Fruit fly (Drosophila melanogaster) whole organism, pupa: ENCODE measurements around the gene Sirt1.

Experiments used
- CG10348 ChIP-seq: fragments of 200-800 bp; sonication (Bioruptor generic); IDR thresholded peaks from 2 replicates; pipeline ENCODE4 v1.3.6; 2022; ENCODE audit warnings: missing biosample characterization, missing genetic modification characterization
- CG12605 ChIP-seq: fragments of 200-800 bp; sonication (Bioruptor generic); IDR thresholded peaks from 2 replicates; pipeline ENCODE4 v1.3.6; 2022; ENCODE audit warnings: missing biosample characterization, missing genetic modification characterization
- CG13204 ChIP-seq: fragments of 200-800 bp; sonication (Bioruptor generic); optimal IDR thresholded peaks from 2 replicates; lab custom pipeline; 2018; ENCODE audit warnings: missing biosample characterization, mild to moderate bottlenecking, missing genetic modification characterization, moderate library complexity
- CG14655 ChIP-seq: fragments of 200-800 bp; sonication (Bioruptor generic); optimal IDR thresholded peaks from 3 replicates; lab custom pipeline; 2017; ENCODE audit warnings: mild to moderate bottlenecking, missing biosample characterization, missing genetic modification reagents, missing genetic modification characterization
- CG15710 ChIP-seq: fragments of 200-800 bp; sonication (Bioruptor generic); optimal IDR thresholded peaks from 2 replicates; lab custom pipeline; 2018; ENCODE audit warnings: missing biosample characterization, mild to moderate bottlenecking, missing genetic modification characterization, moderate library complexity
- CG17806 ChIP-seq: fragments of 200-800 bp; sonication (Bioruptor generic); optimal IDR thresholded peaks from 2 replicates; lab custom pipeline; 2018; ENCODE audit warnings: missing biosample characterization, mild to moderate bottlenecking, missing genetic modification characterization, moderate library complexity
- CG32121 ChIP-seq: fragments of 200-800 bp; sonication (Bioruptor generic); IDR thresholded peaks from 2 replicates; pipeline ENCODE4 v1.3.6; 2022; ENCODE audit warnings: missing biosample characterization, missing genetic modification characterization
- CG34367 ChIP-seq: fragments of 200-800 bp; sonication (Bioruptor generic); optimal IDR thresholded peaks from 2 replicates; lab custom pipeline; 2018; ENCODE audit warnings: missing biosample characterization, mild to moderate bottlenecking, missing genetic modification characterization
- CG4496 ChIP-seq: fragments of 200-800 bp; sonication (Bioruptor generic); IDR thresholded peaks from 3 replicates; pipeline ENCODE4 v1.3.6; 2022; ENCODE audit warnings: missing biosample characterization, missing genetic modification characterization
- CG8159 ChIP-seq: fragments of 200-800 bp; sonication (Bioruptor generic); optimal IDR thresholded peaks from 3 replicates; lab custom pipeline; 2018; ENCODE audit warnings: missing biosample characterization, mild to moderate bottlenecking, missing genetic modification characterization, moderate library complexity
- CG8301 ChIP-seq: fragments of 200-800 bp; sonication (Bioruptor generic); optimal IDR thresholded peaks from 2 replicates; lab custom pipeline; 2018; ENCODE audit warnings: missing biosample characterization, mild to moderate bottlenecking, missing genetic modification characterization
- CG9948 ChIP-seq: fragments of 200-800 bp; sonication (Bioruptor generic); optimal IDR thresholded peaks from 2 replicates; lab custom pipeline; 2018; ENCODE audit warnings: missing biosample characterization, mild to moderate bottlenecking, missing genetic modification characterization, moderate library complexity
- D1 ChIP-seq: fragments of 200-800 bp; sonication (Bioruptor generic); optimal IDR thresholded peaks from 2 replicates; lab custom pipeline; 2018; ENCODE audit warnings: missing biosample characterization, mild to moderate bottlenecking, missing genetic modification characterization, moderate library complexity
- EcR ChIP-seq: fragments of 200-800 bp; sonication (Bioruptor generic); optimal IDR thresholded peaks from 3 replicates; lab custom pipeline; 2019; ENCODE audit warnings: missing biosample characterization, missing genetic modification characterization, mild to moderate bottlenecking, moderate library complexity, missing genetic modification reagents
- Ets98B ChIP-seq: fragments of 200-800 bp; sonication (Bioruptor generic); IDR thresholded peaks from 2 replicates; pipeline ENCODE4 v1.3.6; 2022; ENCODE audit warnings: missing biosample characterization, missing genetic modification characterization
- Pif1A ChIP-seq: fragments of 200-800 bp; sonication (Bioruptor generic); optimal IDR thresholded peaks from 3 replicates; lab custom pipeline; 2016; ENCODE audit warnings: missing biosample characterization, missing genetic modification characterization
- Pif1B ChIP-seq: fragments of 200-800 bp; sonication (Bioruptor generic); optimal IDR thresholded peaks from 3 replicates; lab custom pipeline; 2016; ENCODE audit warnings: missing biosample characterization, missing genetic modification characterization
- Snoo ChIP-seq: fragments of 200-800 bp; sonication (Bioruptor generic); optimal IDR thresholded peaks from 3 replicates; lab custom pipeline; 2017; ENCODE audit warnings: missing biosample characterization, mild to moderate bottlenecking, missing genetic modification characterization, inconsistent platforms
- fd96Ca ChIP-seq: fragments of 200-800 bp; sonication (Bioruptor generic); IDR thresholded peaks from 3 replicates; pipeline ENCODE4 v1.3.6; 2022; ENCODE audit warnings: missing biosample characterization, missing genetic modification characterization
- gl ChIP-seq: fragments of 200-800 bp; sonication (Bioruptor generic); optimal IDR thresholded peaks from 2 replicates; lab custom pipeline; 2018; ENCODE audit warnings: missing biosample characterization, mild to moderate bottlenecking, missing genetic modification characterization
- rn ChIP-seq: fragments of 200-800 bp; sonication (Bioruptor generic); IDR thresholded peaks from 2 replicates; pipeline ENCODE4 v1.3.6; 2022; ENCODE audit warnings: missing biosample characterization, missing genetic modification characterization

The Sirt1 gene

dm6 chr2L:13176123-13176522, 10.8 kb downstream of the Sirt1 start, which contains the start of gene CG43925:
CG43925 (plus strand) TSS chr2L:13176423.
- no peak for TF ChIP-seq EcR (GFP tag; lab: Kevin White, UChicago)
- no peak for TF ChIP-seq CG9948 (tag; lab: Kevin White, UChicago)
- no peak for TF ChIP-seq Snoo (tag; lab: Kevin White, UChicago)
- no peak for TF ChIP-seq CG13204
- no peak for TF ChIP-seq CG14655
- TF ChIP-seq CG10348 (GFP tag; lab: Robert Waterston, UW), result no peak
- TF ChIP-seq CG8159, result no peak
- TF ChIP-seq Pif1A (GFP tag; lab: Kevin White, UChicago), result no peak

dm6 chr2L:13176701-13177249, 11.4 kb downstream of the Sirt1 start, which contains the start of the genes Sfmbt and CG5439:
Sfmbt (minus strand) TSS chr2L:13176785.
CG5439 (plus strand) TSS chr2L:13177150.
- TF ChIP-seq CG14655, result no peak
- peak; percentile 53 for TF ChIP-seq CG17806 (tag; lab: Kevin White, UChicago)
- TF ChIP-seq Ets98B (GFP tag; lab: Robert Waterston, UW), result no peak
- peak; percentile 43; the same call in 1 of the 3 replicates for TF ChIP-seq CG4496 (GFP tag; lab: Robert Waterston, UW)
- peak; percentile 8 for TF ChIP-seq CG34367 (tag; lab: Kevin White, UChicago)
- no peak for TF ChIP-seq Pif1A (GFP tag; lab: Kevin White, UChicago)
- no peak for TF ChIP-seq CG10348 (GFP tag; lab: Robert Waterston, UW)
- TF ChIP-seq CG8159, result peak; percentile 62
- peak; percentile 66; the same call in 2 of the 3 replicates for TF ChIP-seq fd96Ca (GFP tag; lab: Robert Waterston, UW)
- no peak for TF ChIP-seq CG8301 (tag; lab: Kevin White, UChicago)
- no peak for TF ChIP-seq EcR (GFP tag; lab: Kevin White, UChicago)
- 0 out of 2 replicates have a peak, but pooled peaks have one; percentile 23 for TF ChIP-seq CG32121
- no peak for TF ChIP-seq CG13204
- peak; percentile 39 for TF ChIP-seq rn (GFP tag; lab: Robert Waterston, UW)
- peak; percentile 51 for TF ChIP-seq CG9948 (tag; lab: Kevin White, UChicago)
- TF ChIP-seq CG15710 (tag; lab: Kevin White, UChicago), result peak; percentile 68
- peak; percentile 71 for TF ChIP-seq Snoo (tag; lab: Kevin White, UChicago)
- no peak for TF ChIP-seq gl (tag; lab: Kevin White, UChicago)
- TF ChIP-seq, all 21 proteins: peak for 10

- TF ChIP-seq rn (GFP tag; lab: Robert Waterston, UW), result no peak
- TF ChIP-seq CG12605 (GFP tag; lab: Robert Waterston, UW), result no peak
- no peak for TF ChIP-seq gl (tag; lab: Kevin White, UChicago)
These were observed 13.7 kb downstream of the Sirt1 start, which contains the start of gene Alg7 for dm6 chr2L:13179095-13179494. Alg7 (plus strand) TSS chr2L:13179247.

dm6 chr2L:13182415-13182814, 17.1 kb downstream of the Sirt1 start, which contains the start of gene Mgat3:
Mgat3 (minus strand) TSS chr2L:13182596.
- TF ChIP-seq CG8301 (tag; lab: Kevin White, UChicago) (no peak), CG9948 (tag; lab: Kevin White, UChicago) (no peak)

- no peak for TF ChIP-seq gl (tag; lab: Kevin White, UChicago)
- TF ChIP-seq CG8301 (tag; lab: Kevin White, UChicago), result no peak
These were observed 17.8 kb downstream of the Sirt1 start, which contains the start of gene Rsph1 for dm6 chr2L:13183150-13183549. Rsph1 (plus strand) TSS chr2L:13183450.

- TF ChIP-seq EcR (GFP tag; lab: Kevin White, UChicago) (peak; percentile 91), CG13204 (no peak)
These were observed 25.2 kb downstream of the Sirt1 start for dm6 chr2L:13190534-13190933.

dm6 chr2L:13191052-13191678, 25.8 kb downstream of the Sirt1 start:
- TF ChIP-seq CG8301 (tag; lab: Kevin White, UChicago) (no peak), CG4496 (GFP tag; lab: Robert Waterston, UW) (no peak), EcR (GFP tag; lab: Kevin White, UChicago) (no peak), Snoo (tag; lab: Kevin White, UChicago) (no peak), CG12605 (GFP tag; lab: Robert Waterston, UW) (no peak), fd96Ca (GFP tag; lab: Robert Waterston, UW) (no peak), rn (GFP tag; lab: Robert Waterston, UW) (no peak)
- TF ChIP-seq, all 21 proteins: peak for 0

- TF ChIP-seq CG8159, result no peak
- TF ChIP-seq EcR (GFP tag; lab: Kevin White, UChicago), result peak; percentile 28
- TF ChIP-seq CG9948 (tag; lab: Kevin White, UChicago), result no peak
- TF ChIP-seq gl (tag; lab: Kevin White, UChicago), result no peak
- TF ChIP-seq rn (GFP tag; lab: Robert Waterston, UW), result peak; percentile 42; the same call in 1 of the 2 replicates
- peak; percentile 53 for TF ChIP-seq Snoo (tag; lab: Kevin White, UChicago)
- TF ChIP-seq fd96Ca (GFP tag; lab: Robert Waterston, UW), result peak; percentile 71
- no peak for TF ChIP-seq Pif1B
- TF ChIP-seq CG8301 (tag; lab: Kevin White, UChicago), result no peak
- TF ChIP-seq CG17806 (tag; lab: Kevin White, UChicago), result no peak
- no peak for TF ChIP-seq CG13204
- TF ChIP-seq CG14655, result no peak
- TF ChIP-seq CG4496 (GFP tag; lab: Robert Waterston, UW), result peak; percentile 59; the same call in 1 of the 3 replicates
- TF ChIP-seq CG34367 (tag; lab: Kevin White, UChicago), result no peak
- TF ChIP-seq CG32121, result peak; percentile 56; the same call in 1 of the 2 replicates
- peak; percentile 56 for TF ChIP-seq CG15710 (tag; lab: Kevin White, UChicago)
- no peak for TF ChIP-seq CG10348 (GFP tag; lab: Robert Waterston, UW)
- TF ChIP-seq CG12605 (GFP tag; lab: Robert Waterston, UW), result no peak
- peak; percentile 60 for TF ChIP-seq Ets98B (GFP tag; lab: Robert Waterston, UW)
- no peak for TF ChIP-seq D1 (tag; lab: Kevin White, UChicago)
- no peak for TF ChIP-seq Pif1A (GFP tag; lab: Kevin White, UChicago)
These were observed 26.5 kb downstream of the Sirt1 start, which contains the start of the genes CG16974 and Edem2 for dm6 chr2L:13191894-13192293. CG16974 (minus strand) TSS chr2L:13191979. Edem2 (plus strand) TSS chr2L:13192201.
